Worm (Caenorhabditis elegans): ENCODE data around the gene zen-4.

The zen-4 gene

ce11 chrIV:6099770-6100169, 18.2 kb upstream of the zen-4 start (continued):
- TF ChIP-seq nhr-20 (tag; optimal IDR thresholded peaks at IDR 0.05): peak; percentile 87
- no peak for TF ChIP-seq swsn-7 (tag; optimal IDR thresholded peaks at IDR 0.05)
- TF ChIP-seq nhr-90 (tag; optimal IDR thresholded peaks at IDR 0.05; ENCODE audit: poor library complexity): peak; percentile 77
- TF ChIP-seq nhr-71 (tag; optimal IDR thresholded peaks at IDR 0.05): peak; percentile 81
- peak; percentile 41 for TF ChIP-seq unc-130 (tag; optimal IDR thresholded peaks at IDR 0.05)
- peak; percentile 69 for TF ChIP-seq skn-1 (tag; optimal IDR thresholded peaks at IDR 0.05)
- TF ChIP-seq nhr-19 (GFP tag; conservative IDR thresholded peaks at IDR 0.05): peak; percentile 58
- TF ChIP-seq elt-2 (tag; optimal IDR thresholded peaks at IDR 0.05): peak; percentile 59
- TF ChIP-seq elt-3 (tag; optimal IDR thresholded peaks at IDR 0.05): peak; percentile 52 to 95 (median 86)
- peak; percentile 98 for TF ChIP-seq nhr-85 (tag)

- no peak for TF ChIP-seq hlh-4 (tag; optimal IDR thresholded peaks at IDR 0.05)
- no peak for TF ChIP-seq efl-1 (optimal IDR thresholded peaks at IDR 0.05)
- peak in 1 of 2 experiments; percentile 53 for TF ChIP-seq efl-1 (GFP tag; optimal IDR thresholded peaks at IDR 0.05 in 1 of 2)
Observed at ce11 chrIV:6104446-6104845, 13.6 kb upstream of the zen-4 start.

- TF ChIP-seq aha-1 (tag; optimal IDR thresholded peaks at IDR 0.05) (no peak), lin-35 (GFP tag; optimal IDR thresholded peaks at IDR 0.05) (peak in 1 of 2 experiments; percentile 11), nhr-85 (tag) (no peak), dpl-1 (GFP tag; optimal IDR thresholded peaks at IDR 0.05) (peak in 2 of 3 experiments; percentile 0 to 33), efl-1 (optimal IDR thresholded peaks at IDR 0.05) (peak; percentile 1 to 75), efl-1 (GFP tag; optimal IDR thresholded peaks at IDR 0.05 in 1 of 2) (peak; percentile 24 to 93)
Observed at ce11 chrIV:6108665-6109064, 9.3 kb upstream of the zen-4 start.

ce11 chrIV:6112291-6112690, 5.7 kb upstream of the zen-4 start, which contains the start of gene M03D4.3:
M03D4.3 (minus strand) TSS chrIV:6112391.
- TF ChIP-seq nhr-20 (tag; optimal IDR thresholded peaks at IDR 0.05) (no peak), unc-30 (tag; optimal IDR thresholded peaks at IDR 0.05) (no peak), hlh-17 (GFP tag; optimal IDR thresholded peaks at IDR 0.05; ENCODE audit: borderline replicate concordance) (no peak), C04F5.9 (tag; optimal IDR thresholded peaks at IDR 0.05) (no peak), ama-1 (optimal IDR thresholded peaks at IDR 0.05) (no peak), xbp-1 (tag; optimal IDR thresholded peaks at IDR 0.05) (no peak), unc-98 (GFP tag; IDR thresholded peaks at IDR 0.05) (no peak), snu-23 (GFP tag; optimal IDR thresholded peaks at IDR 0.05) (no peak), aha-1 (tag; optimal IDR thresholded peaks at IDR 0.05) (no peak), dpl-1 (GFP tag; optimal IDR thresholded peaks at IDR 0.05) (no peak), ztf-4 (tag; optimal IDR thresholded peaks at IDR 0.05) (no peak), pqm-1 (tag; optimal IDR thresholded peaks at IDR 0.05) (no peak)

- TF ChIP-seq ztf-4 (tag; optimal IDR thresholded peaks at IDR 0.05) (no peak), mab-9 (GFP tag; IDR thresholded peaks at IDR 0.05) (no peak), dsc-1 (tag; optimal IDR thresholded peaks at IDR 0.05) (peak; percentile 21), lsy-2 (tag; optimal IDR thresholded peaks at IDR 0.05) (peak in 1 of 2 experiments; percentile 55), hlh-4 (tag; optimal IDR thresholded peaks at IDR 0.05) (no peak), tbx-2 (tag; optimal IDR thresholded peaks at IDR 0.05) (peak; percentile 8), nhr-19 (GFP tag; conservative IDR thresholded peaks at IDR 0.05) (no peak), nhr-77 (tag; optimal IDR thresholded peaks at IDR 0.05) (peak; percentile 66)
Observed at ce11 chrIV:6127252-6127930, 9.4 kb downstream of the zen-4 start, which contains the start of gene M03D4.4. M03D4.4 (minus strand) TSS chrIV:6127302.

ce11 chrIV:6130437-6130836, 12.4 kb downstream of the zen-4 start:
- TF ChIP-seq nhr-77 (tag; optimal IDR thresholded peaks at IDR 0.05) (peak; percentile 63), efl-1 (optimal IDR thresholded peaks at IDR 0.05) (no peak), efl-1 (GFP tag; optimal IDR thresholded peaks at IDR 0.05 in 1 of 2) (peak in 1 of 2 experiments; percentile 88), unc-30 (tag; optimal IDR thresholded peaks at IDR 0.05) (no peak), ztf-11 (tag; optimal IDR thresholded peaks at IDR 0.05) (no peak), tbx-2 (tag; optimal IDR thresholded peaks at IDR 0.05) (peak; percentile 17), nhr-47 (tag; optimal IDR thresholded peaks at IDR 0.05) (no peak), fkh-4 (tag; optimal IDR thresholded peaks at IDR 0.05; ENCODE audit: borderline replicate concordance) (no peak), lin-14 (GFP tag; optimal IDR thresholded peaks at IDR 0.05) (peak; percentile 25), nhr-20 (tag; optimal IDR thresholded peaks at IDR 0.05) (peak; percentile 10), ceh-82 (tag; optimal IDR thresholded peaks at IDR 0.05) (no peak)

Data from whole organism, L1 larva.